Fruit fly (Drosophila melanogaster) whole organism, prepupa: ENCODE measurements around the gene Cht7.
A peak's percentile ranks its signal among the peaks of the same experiment; 100 is the strongest.

Experiments
- Blimp-1 ChIP-seq: fragments of 200-800 bp; sonication (Bioruptor generic); optimal IDR thresholded peaks from 3 replicates; lab custom pipeline; 2017; ENCODE audit warnings: missing biosample characterization, missing genetic modification characterization, mild to moderate bottlenecking, moderate library complexity, missing genetic modification reagents
- CG10631 ChIP-seq: fragments of 200-800 bp; sonication (Bioruptor generic); optimal IDR thresholded peaks from 2 replicates; lab custom pipeline; 2016; ENCODE audit warnings: missing biosample characterization, missing genetic modification characterization
- CG10669 ChIP-seq: fragments of 200-800 bp; sonication (Bioruptor generic); optimal IDR thresholded peaks from 3 replicates; lab custom pipeline; 2018; ENCODE audit warnings: missing biosample characterization, mild to moderate bottlenecking, missing genetic modification characterization, moderate library complexity
- CG11294 ChIP-seq: fragments of 200-800 bp; sonication (Bioruptor generic); IDR thresholded peaks from 2 replicates; pipeline ENCODE4 v1.3.6; 2022; ENCODE audit warnings: missing biosample characterization, missing genetic modification characterization
- CG11762 ChIP-seq: fragments of 200-800 bp; sonication (Bioruptor generic); optimal IDR thresholded peaks from 3 replicates; lab custom pipeline; 2016; ENCODE audit warnings: missing biosample characterization, missing genetic modification characterization; ENCODE audit not compliant: insufficient read depth
- CG11902 ChIP-seq: fragments of 200-800 bp; sonication (Bioruptor generic); optimal IDR thresholded peaks from 3 replicates; lab custom pipeline; 2016; ENCODE audit warnings: missing biosample characterization, missing genetic modification characterization
- CG1621 ChIP-seq: fragments of 200-800 bp; sonication (Bioruptor generic); optimal IDR thresholded peaks from 3 replicates; lab custom pipeline; 2018; ENCODE audit warnings: missing biosample characterization, mild to moderate bottlenecking, missing genetic modification characterization
- CG3032 ChIP-seq: fragments of 200-800 bp; optimal IDR thresholded peaks from 2 replicates; lab custom pipeline; 2019; ENCODE audit warnings: missing biosample characterization, mild to moderate bottlenecking, missing genetic modification characterization, moderate library complexity
- CG31627 ChIP-seq: fragments of 200-800 bp; sonication (Bioruptor generic); optimal IDR thresholded peaks from 3 replicates; lab custom pipeline; 2016; ENCODE audit warnings: missing biosample characterization, missing genetic modification characterization
- CG32006 ChIP-seq: fragments of 200-800 bp; sonication (Bioruptor generic); optimal IDR thresholded peaks from 3 replicates; lab custom pipeline; 2017; ENCODE audit warnings: missing biosample characterization, mild to moderate bottlenecking, missing genetic modification characterization
- CG34406 ChIP-seq: fragments of 200-800 bp; sonication (Bioruptor generic); optimal IDR thresholded peaks from 3 replicates; lab custom pipeline; 2016; ENCODE audit warnings: missing biosample characterization, missing genetic modification characterization
- CG3919 ChIP-seq: fragments of 200-800 bp; sonication (Bioruptor generic); optimal IDR thresholded peaks from 3 replicates; lab custom pipeline; 2016; ENCODE audit warnings: missing biosample characterization, missing genetic modification characterization
- CG6163 ChIP-seq: fragments of 200-800 bp; sonication (Bioruptor generic); IDR thresholded peaks from 3 replicates; pipeline ENCODE4 v1.3.6; 2022; ENCODE audit warnings: missing biosample characterization, missing genetic modification characterization
- CG6808 ChIP-seq: fragments of 200-800 bp; sonication (Bioruptor generic); optimal IDR thresholded peaks from 3 replicates; lab custom pipeline; 2017; ENCODE audit warnings: missing biosample characterization, missing genetic modification characterization, mild to moderate bottlenecking, moderate library complexity, missing genetic modification reagents
- CG6854 ChIP-seq: fragments of 200-800 bp; sonication (Bioruptor generic); optimal IDR thresholded peaks from 2 replicates; lab custom pipeline; 2017; ENCODE audit warnings: missing biosample characterization, mild to moderate bottlenecking, missing genetic modification characterization
- CG7368 ChIP-seq: fragments of 200-800 bp; sonication (Bioruptor generic); optimal IDR thresholded peaks from 3 replicates; lab custom pipeline; 2016; ENCODE audit warnings: missing biosample characterization, missing genetic modification characterization
- CG8119 ChIP-seq: fragments of 200-800 bp; sonication (Bioruptor generic); IDR thresholded peaks from 3 replicates; pipeline ENCODE4 v1.3.6; 2022; ENCODE audit warnings: missing biosample characterization, missing genetic modification characterization
- CG8319 ChIP-seq: fragments of 200-800 bp; sonication (Bioruptor generic); optimal IDR thresholded peaks from 3 replicates; lab custom pipeline; 2016; ENCODE audit warnings: missing biosample characterization, missing genetic modification characterization
- CG9139 ChIP-seq: fragments of 200-800 bp; sonication (Bioruptor generic); optimal IDR thresholded peaks from 3 replicates; lab custom pipeline; 2017; ENCODE audit warnings: missing biosample characterization, mild to moderate bottlenecking, missing genetic modification characterization
- Eip78C ChIP-seq: fragments of 200-800 bp; sonication (Bioruptor generic); peaks from one replicate; lab custom pipeline; 2016; ENCODE audit warnings: missing biosample characterization, missing genetic modification characterization
- Eip93F ChIP-seq: fragments of 200-800 bp; sonication (Bioruptor generic); optimal IDR thresholded peaks from 2 replicates; lab custom pipeline; 2016; ENCODE audit warnings: missing biosample characterization, mild to moderate bottlenecking, missing genetic modification characterization
- Ets21C ChIP-seq: fragments of 200-800 bp; sonication (Bioruptor generic); optimal IDR thresholded peaks from 3 replicates; lab custom pipeline; 2016; ENCODE audit warnings: missing biosample characterization, missing genetic modification characterization
- Gug ChIP-seq: fragments of 200-800 bp; sonication (Bioruptor generic); IDR thresholded peaks from 2 replicates; pipeline ENCODE4 v1.3.6; 2022; ENCODE audit warnings: missing biosample characterization, missing genetic modification characterization
- Hr38 ChIP-seq: sonication (Bioruptor generic); optimal IDR thresholded peaks from 2 replicates; lab custom pipeline; 2016; ENCODE audit warnings: missing biosample characterization, missing genetic modification characterization
- Hr4 ChIP-seq: fragments of 200-800 bp; sonication (Bioruptor generic); optimal IDR thresholded peaks from 3 replicates; lab custom pipeline; 2016; ENCODE audit warnings: missing biosample characterization, missing genetic modification characterization
- Sox14 ChIP-seq: fragments of 200-800 bp; sonication (Bioruptor generic); optimal IDR thresholded peaks from 3 replicates; lab custom pipeline; 2016; ENCODE audit warnings: missing biosample characterization, missing genetic modification characterization
- Sox15 ChIP-seq: fragments of 200-800 bp; sonication (Bioruptor generic); optimal IDR thresholded peaks from 3 replicates; lab custom pipeline; 2016; ENCODE audit warnings: missing biosample characterization, missing genetic modification characterization
- achi ChIP-seq: fragments of 200-800 bp; sonication (Bioruptor generic); optimal IDR thresholded peaks from 3 replicates; lab custom pipeline; 2016; ENCODE audit warnings: missing biosample characterization, missing genetic modification characterization
- acj6 ChIP-seq: fragments of 200-800 bp; sonication (Bioruptor generic); optimal IDR thresholded peaks from 3 replicates; lab custom pipeline; 2016; ENCODE audit warnings: missing biosample characterization, missing genetic modification characterization
- dac ChIP-seq: fragments of 200-800 bp; sonication (Bioruptor generic); optimal IDR thresholded peaks from 2 replicates; lab custom pipeline; 2017; ENCODE audit warnings: missing biosample characterization, mild to moderate bottlenecking, missing genetic modification characterization
- dsx ChIP-seq: fragments of 200-800 bp; optimal IDR thresholded peaks from 3 replicates; lab custom pipeline; 2019; ENCODE audit warnings: missing biosample characterization, mild to moderate bottlenecking, missing genetic modification characterization, moderate library complexity; ENCODE audit not compliant: poor library complexity, severe bottlenecking
- eg ChIP-seq: fragments of 200-800 bp; sonication (Bioruptor generic); IDR thresholded peaks from 3 replicates; pipeline ENCODE4 v1.3.6; 2022; ENCODE audit warnings: missing biosample characterization, missing genetic modification characterization
- esn ChIP-seq: fragments of 200-800 bp; sonication (Bioruptor generic); optimal IDR thresholded peaks from 2 replicates; lab custom pipeline; 2016; ENCODE audit warnings: missing biosample characterization, mild to moderate bottlenecking, missing genetic modification characterization, moderate library complexity
- fd59A ChIP-seq: fragments of 200-800 bp; sonication (Bioruptor generic); optimal IDR thresholded peaks from 2 replicates; lab custom pipeline; 2017; ENCODE audit warnings: missing biosample characterization, mild to moderate bottlenecking, missing genetic modification characterization, missing genetic modification reagents
- pdm3 ChIP-seq: fragments of 200-800 bp; sonication (Bioruptor generic); optimal IDR thresholded peaks from 3 replicates; lab custom pipeline; 2016; ENCODE audit warnings: missing biosample characterization, missing genetic modification characterization
- salr ChIP-seq, 2 experiments: fragments of 200-800 bp; sonication (Bioruptor generic); optimal IDR thresholded peaks; 3 replicates each; lab custom pipeline; 2016 to 2018; ENCODE audit warnings: missing biosample characterization in 2 of 2, missing genetic modification characterization in 2 of 2, mild to moderate bottlenecking in 1 of 2
- ss ChIP-seq, 2 experiments: fragments of 200-800 bp; sonication (Bioruptor generic); optimal IDR thresholded peaks; 2 replicates in 1 of 2; 3 replicates in 1 of 2; lab custom pipeline; 2017 to 2018; ENCODE audit warnings: mild to moderate bottlenecking in 2 of 2, missing biosample characterization in 2 of 2, missing genetic modification characterization in 2 of 2, moderate library complexity in 1 of 2
- svp ChIP-seq: fragments of 200-800 bp; sonication (Bioruptor generic); peaks from one replicate; lab custom pipeline; 2016; ENCODE audit warnings: missing biosample characterization, missing genetic modification characterization
- vri ChIP-seq: fragments of 200-800 bp; sonication (Bioruptor generic); optimal IDR thresholded peaks from 3 replicates; lab custom pipeline; 2016; ENCODE audit warnings: missing biosample characterization, mild to moderate bottlenecking, missing genetic modification characterization

Gene Cht7

dm6 chr3L:3058970-3059883 is 47.5 kb downstream of the Cht7 start (continued):
- TF ChIP-seq acj6 (GFP tag; lab: Kevin White, UChicago) = no peak
- TF ChIP-seq CG10669 (GFP tag; lab: Kevin White, UChicago) = no peak
- TF ChIP-seq Hr4 (GFP tag; lab: Kevin White, UChicago) = peak; percentile 32
- TF ChIP-seq fd59A = no peak
- TF ChIP-seq Eip93F (GFP tag; lab: Kevin White, UChicago) = no peak
- TF ChIP-seq CG8319 = no peak
- no peak for TF ChIP-seq CG6854 (GFP tag; lab: Kevin White, UChicago)
- TF ChIP-seq Gug (GFP tag; lab: Robert Waterston, UW) = no peak
- no peak for TF ChIP-seq dsx (GFP tag; lab: Kevin White, UChicago)
- TF ChIP-seq CG34406 (GFP tag; lab: Kevin White, UChicago) = no peak
- TF ChIP-seq Eip78C (GFP tag; lab: Kevin White, UChicago) = peak; percentile 78
- TF ChIP-seq, all 60 proteins: peak for 14

dm6 chr3L:3054851-3055250 is 51.9 kb downstream of the Cht7 start, which contains the start of gene CG16753:
Gene CG16753, plus strand, starts transcription at chr3L:3055079.
- no peak for TF ChIP-seq CG9139 (GFP tag; lab: Kevin White, UChicago)
- TF ChIP-seq Ets21C (GFP tag; lab: Kevin White, UChicago) = no peak
- TF ChIP-seq CG1621 (tag; lab: Kevin White, UChicago) = no peak
- TF ChIP-seq vri (GFP tag; lab: Kevin White, UChicago) = no peak
- TF ChIP-seq Hr38 (GFP tag; lab: Kevin White, UChicago) = no peak
- TF ChIP-seq CG32006 (GFP tag; lab: Kevin White, UChicago) = no peak
- no peak for TF ChIP-seq achi (GFP tag; lab: Kevin White, UChicago)
- TF ChIP-seq fd59A = no peak

- peak; percentile 93 for TF ChIP-seq vri (GFP tag; lab: Kevin White, UChicago)
- TF ChIP-seq CG10631 (GFP tag; lab: Kevin White, UChicago) = no peak
Observed at dm6 chr3L:3054099-3054498, 52.7 kb downstream of the Cht7 start.

dm6 chr3L:3052110-3052871 is 54.5 kb downstream of the Cht7 start, which contains the start of gene CG1271:
Gene CG1271, plus strand, starts transcription at chr3L:3052514.
- TF ChIP-seq CG6163 (GFP tag; lab: Robert Waterston, UW) = peak; percentile 38; the same call in 2 of the 3 replicates
- peak; percentile 69 for TF ChIP-seq CG3919
- TF ChIP-seq CG8119 (GFP tag; lab: Robert Waterston, UW) = peak; percentile 46; the same call in 1 of the 3 replicates
- peak; percentile 64 for TF ChIP-seq CG31627
- peak; percentile 30 for TF ChIP-seq vri (GFP tag; lab: Kevin White, UChicago)
- peak; percentile 63 for TF ChIP-seq CG3032 (tag; lab: Kevin White, UChicago)
- peak; percentile 6 for TF ChIP-seq CG6854 (GFP tag; lab: Kevin White, UChicago)
- peak; percentile 8 for TF ChIP-seq fd59A
- TF ChIP-seq svp (GFP tag; lab: Kevin White, UChicago) = peak; percentile 89
- peak; percentile 62 for TF ChIP-seq esn
- peak; percentile 26 for TF ChIP-seq CG11762
- no peak for TF ChIP-seq Hr4 (GFP tag; lab: Kevin White, UChicago)
- no peak for TF ChIP-seq dac (GFP tag; lab: Kevin White, UChicago)
- peak; percentile 20 for TF ChIP-seq Blimp-1 (GFP tag; lab: Kevin White, UChicago)
- no peak for TF ChIP-seq CG32006 (GFP tag; lab: Kevin White, UChicago)
- peak; percentile 8 for TF ChIP-seq Sox15 (GFP tag; lab: Kevin White, UChicago)
- TF ChIP-seq CG34406 (GFP tag; lab: Kevin White, UChicago) = peak; percentile 40
- TF ChIP-seq Sox14 = peak; percentile 65
- peak; percentile 42 for TF ChIP-seq achi (GFP tag; lab: Kevin White, UChicago)
- TF ChIP-seq CG10669 (GFP tag; lab: Kevin White, UChicago) = no peak
- TF ChIP-seq salr (GFP tag; optimal IDR thresholded peaks at IDR 0.05; lab: Kevin White, UChicago) = no peak
- TF ChIP-seq CG6808 (GFP tag; lab: Kevin White, UChicago) = no peak
- TF ChIP-seq eg = peak; percentile 30; the same call in 1 of the 3 replicates
- peak; percentile 43 for TF ChIP-seq CG8319
- no peak for TF ChIP-seq pdm3 (GFP tag; lab: Kevin White, UChicago)
- TF ChIP-seq CG7368 = no peak
- TF ChIP-seq Hr38 (GFP tag; lab: Kevin White, UChicago) = no peak
- no peak for TF ChIP-seq CG11294
- TF ChIP-seq ss (GFP tag; optimal IDR thresholded peaks at IDR 0.05; lab: Kevin White, UChicago) = peak in 1 of 2 experiments; percentile 40
- peak; percentile 35 for TF ChIP-seq CG11902
